Fruit fly (Drosophila melanogaster) whole organism, wandering third instar larva: ENCODE results near the gene Dnaaf6.

Source experiments
- Abd-B ChIP-seq: fragments of >200 bp; optimal IDR thresholded peaks from 2 replicates; lab custom pipeline; 2017; ENCODE audit warnings: missing biosample characterization, missing genetic modification characterization
- CG32264 ChIP-seq: fragments of 200-800 bp; sonication (Bioruptor generic); optimal IDR thresholded peaks from 2 replicates; lab custom pipeline; 2016; ENCODE audit warnings: missing biosample characterization, missing genetic modification characterization
- CG9705 ChIP-seq: fragments of 200-800 bp; sonication (Bioruptor generic); optimal IDR thresholded peaks from 2 replicates; lab custom pipeline; 2018; ENCODE audit warnings: missing biosample characterization, mild to moderate bottlenecking, missing genetic modification characterization
- CrebA ChIP-seq: fragments of 200-800 bp; sonication (Bioruptor generic); optimal IDR thresholded peaks from 2 replicates; lab custom pipeline; 2016; ENCODE audit warnings: missing biosample characterization, mild to moderate bottlenecking, missing genetic modification characterization, borderline replicate concordance
- Dfd ChIP-seq: fragments of >200 bp; optimal IDR thresholded peaks from 2 replicates; lab custom pipeline; 2017; ENCODE audit warnings: missing biosample characterization, missing genetic modification characterization
- Dif ChIP-seq: fragments of 200-275, 200-300 bp; sonication (Bioruptor generic); optimal IDR thresholded peaks from 2 replicates; lab custom pipeline; 2018; ENCODE audit warnings: missing biosample characterization, missing genetic modification characterization; ENCODE audit not compliant: partially characterized antibody
- GATAd ChIP-seq: sonication (Bioruptor generic); optimal IDR thresholded peaks from 2 replicates; lab custom pipeline; 2016; ENCODE audit warnings: missing biosample characterization, missing genetic modification characterization
- HLH106 ChIP-seq: fragments of 200-800 bp; optimal IDR thresholded peaks from 3 replicates; lab custom pipeline; 2019; ENCODE audit warnings: missing biosample characterization, mild to moderate bottlenecking, missing genetic modification characterization, moderate library complexity
- Hnf4 ChIP-seq: fragments of 200-800 bp; sonication (Bioruptor generic); optimal IDR thresholded peaks from 2 replicates; lab custom pipeline; 2016; ENCODE audit warnings: missing biosample characterization, mild to moderate bottlenecking, missing genetic modification characterization
- Hr78 ChIP-seq: fragments of >200 bp; optimal IDR thresholded peaks from 2 replicates; lab custom pipeline; 2017; ENCODE audit warnings: missing biosample characterization, missing genetic modification characterization
- Hr83 ChIP-seq: fragments of 200-300 bp; sonication (Bioruptor generic); optimal IDR thresholded peaks from 2 replicates; lab custom pipeline; 2016; ENCODE audit warnings: missing biosample characterization, mild to moderate bottlenecking, missing genetic modification characterization, moderate library complexity; ENCODE audit not compliant: poor library complexity, severe bottlenecking
- Jra ChIP-seq: sonication (Bioruptor generic); optimal IDR thresholded peaks from 2 replicates; lab custom pipeline; 2016; ENCODE audit warnings: missing biosample characterization, missing genetic modification characterization
- Mio ChIP-seq: sonication (Bioruptor generic); optimal IDR thresholded peaks from 2 replicates; lab custom pipeline; 2016; ENCODE audit warnings: missing biosample characterization, missing genetic modification characterization
- Myc ChIP-seq: fragments of >200 bp; optimal IDR thresholded peaks from 2 replicates; lab custom pipeline; 2017
- N ChIP-seq: fragments of >200 bp; optimal IDR thresholded peaks from 2 replicates; lab custom pipeline; 2018; ENCODE audit warnings: missing biosample characterization, missing external identifiers, missing genetic modification characterization
- OdsH ChIP-seq: fragments of 200-800 bp; sonication (Bioruptor generic); optimal IDR thresholded peaks from 2 replicates; lab custom pipeline; 2016; ENCODE audit warnings: missing biosample characterization, mild to moderate bottlenecking, missing genetic modification characterization
- Rel ChIP-seq, 2 experiments: fragments of 200-800 bp; sonication (Bioruptor generic) in 1 of 2; optimal IDR thresholded peaks; 2 replicates in 1 of 2; 3 replicates in 1 of 2; lab custom pipeline; 2016 to 2019; ENCODE audit warnings: mild to moderate bottlenecking in 2 of 2, missing biosample characterization in 2 of 2, missing genetic modification characterization in 2 of 2, moderate library complexity in 1 of 2
- Sp1 ChIP-seq: fragments of 200-800 bp; sonication (Bioruptor generic); optimal IDR thresholded peaks from 3 replicates; lab custom pipeline; 2019; ENCODE audit warnings: missing biosample characterization, mild to moderate bottlenecking, missing genetic modification characterization, moderate library complexity
- Vsx2 ChIP-seq: fragments of 200-300, 225-300 bp; sonication (Bioruptor generic); optimal IDR thresholded peaks from 2 replicates; lab custom pipeline; 2018; ENCODE audit warnings: missing biosample characterization, missing genetic modification characterization; ENCODE audit not compliant: partially characterized antibody
- br ChIP-seq: fragments of 200-800 bp; sonication (Bioruptor generic); optimal IDR thresholded peaks from 2 replicates; lab custom pipeline; 2016; ENCODE audit warnings: missing biosample characterization, missing genetic modification characterization
- brk ChIP-seq: fragments of 200-800 bp; sonication (Bioruptor generic); optimal IDR thresholded peaks from 2 replicates; lab custom pipeline; 2016; ENCODE audit warnings: missing biosample characterization, mild to moderate bottlenecking, missing genetic modification characterization
- dl ChIP-seq, 2 experiments: fragments of 175-275, 200-275 bp in 1 of 2; fragments of 200-275 bp in 1 of 2; sonication (Bioruptor generic); optimal IDR thresholded peaks; lab custom pipeline; 2018; ENCODE audit warnings: mild to moderate bottlenecking in 2 of 2, missing biosample characterization in 2 of 2, missing genetic modification characterization in 2 of 2, moderate library complexity in 2 of 2; ENCODE audit not compliant: partially characterized antibody in 2 of 2, insufficient read depth in 1 of 2
- dmrt93B ChIP-seq: fragments of 200-800 bp; sonication (Bioruptor generic); optimal IDR thresholded peaks from 2 replicates; lab custom pipeline; 2018; ENCODE audit warnings: missing biosample characterization, mild to moderate bottlenecking, missing genetic modification characterization
- dsf ChIP-seq: sonication (Bioruptor generic); optimal IDR thresholded peaks from 2 replicates; lab custom pipeline; 2016; ENCODE audit warnings: missing biosample characterization, missing genetic modification characterization, borderline replicate concordance
- ey ChIP-seq: fragments of 200-800 bp; sonication (Bioruptor generic); optimal IDR thresholded peaks from 2 replicates; lab custom pipeline; 2016; ENCODE audit warnings: missing biosample characterization, missing genetic modification characterization
- foxo ChIP-seq, 2 experiments: fragments of 200-800 bp; sonication (Bioruptor generic); optimal IDR thresholded peaks; 2 replicates in 1 of 2; 3 replicates in 1 of 2; lab custom pipeline; 2016 to 2017; ENCODE audit warnings: missing biosample characterization in 2 of 2, missing genetic modification characterization in 2 of 2
- fru ChIP-seq: fragments of 200-800 bp; sonication (Bioruptor generic); optimal IDR thresholded peaks from 3 replicates; lab custom pipeline; 2016; ENCODE audit warnings: missing biosample characterization, mild to moderate bottlenecking, missing genetic modification characterization
- h ChIP-seq: fragments of 200-800 bp; sonication (Bioruptor generic); optimal IDR thresholded peaks from 3 replicates; lab custom pipeline; 2016; ENCODE audit warnings: missing biosample characterization, mild to moderate bottlenecking, missing genetic modification characterization
- jim ChIP-seq: fragments of 175-275, 200-325 bp; sonication (Bioruptor generic); optimal IDR thresholded peaks from 2 replicates; lab custom pipeline; 2016; ENCODE audit warnings: missing biosample characterization, mild to moderate bottlenecking, missing genetic modification characterization
- lola ChIP-seq: fragments of >200 bp; optimal IDR thresholded peaks from 2 replicates; lab custom pipeline; 2017; ENCODE audit warnings: missing biosample characterization, missing genetic modification characterization
- pan ChIP-seq: fragments of >200 bp; optimal IDR thresholded peaks from 2 replicates; lab custom pipeline; 2017
- psq ChIP-seq: fragments of 200-800 bp; sonication (Bioruptor generic); optimal IDR thresholded peaks from 3 replicates; lab custom pipeline; 2017; ENCODE audit warnings: missing biosample characterization, mild to moderate bottlenecking, missing genetic modification characterization, moderate library complexity
- rgr ChIP-seq: fragments of 200-800 bp; sonication (Bioruptor generic); optimal IDR thresholded peaks from 3 replicates; lab custom pipeline; 2016; ENCODE audit warnings: missing biosample characterization, mild to moderate bottlenecking, missing genetic modification characterization
- sage ChIP-seq: fragments of 200-800 bp; sonication (Bioruptor generic); optimal IDR thresholded peaks from 2 replicates; lab custom pipeline; 2016; ENCODE audit warnings: missing biosample characterization, mild to moderate bottlenecking, missing genetic modification characterization
- sv ChIP-seq: fragments of 200-800 bp; sonication (Bioruptor generic); optimal IDR thresholded peaks from 3 replicates; lab custom pipeline; 2016; ENCODE audit warnings: missing biosample characterization, missing genetic modification characterization
- tai ChIP-seq: sonication (Bioruptor generic); optimal IDR thresholded peaks from 2 replicates; lab custom pipeline; 2016; ENCODE audit warnings: missing biosample characterization, missing genetic modification characterization
- usp ChIP-seq: fragments of >200 bp; optimal IDR thresholded peaks from 2 replicates; lab custom pipeline; 2017; ENCODE audit warnings: missing biosample characterization, missing genetic modification characterization
- woc ChIP-seq: sonication (Bioruptor generic); optimal IDR thresholded peaks from 2 replicates; lab custom pipeline; 2016; ENCODE audit warnings: missing biosample characterization, mild to moderate bottlenecking, missing genetic modification characterization

The Dnaaf6 gene

DNA sequence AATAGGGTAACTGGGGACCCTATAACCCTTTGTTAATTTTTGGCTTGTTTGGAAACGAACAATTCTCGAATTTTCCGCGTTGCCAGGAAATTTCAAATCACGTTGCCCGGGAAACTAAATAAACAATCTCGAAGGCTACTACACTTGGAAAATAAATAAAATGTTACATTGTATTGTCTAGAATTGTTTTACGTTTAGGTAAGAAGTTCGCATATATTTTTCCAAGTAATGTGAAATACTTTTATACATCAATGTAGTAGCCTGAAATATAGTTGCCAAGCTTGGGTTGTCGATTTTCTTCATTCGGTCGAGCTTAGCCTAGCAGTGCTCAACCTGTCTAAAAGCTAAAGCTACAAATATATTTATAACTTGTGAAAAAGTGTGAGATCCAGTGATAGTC lies at the start of gene Dnaaf6:
Dnaaf6 (plus strand) TSS at position 301 of the 400 bp plus-strand sequence.
- TF ChIP-seq ey (GFP tag; lab: Kevin White, UChicago) (no peak), CG32264 (GFP tag; lab: Kevin White, UChicago) (no peak), CG9705 (no peak), Hnf4 (no peak), tai (no peak), dmrt93B (no peak), h (GFP tag; lab: Kevin White, UChicago) (no peak), lola (no peak), N (no peak), Sp1 (GFP tag; lab: Kevin White, UChicago) (no peak), sage (GFP tag; lab: Kevin White, UChicago) (no peak), Hr78 (no peak), rgr (GFP tag; lab: Kevin White, UChicago) (no peak), woc (GFP tag; lab: Kevin White, UChicago) (no peak), Vsx2 (GFP tag; lab: Kevin White, UChicago) (no peak), CrebA (GFP tag; lab: Kevin White, UChicago) (no peak), brk (GFP tag; lab: Kevin White, UChicago) (no peak), psq (GFP tag; lab: Kevin White, UChicago) (no peak), dl (GFP tag; optimal IDR thresholded peaks at IDR 0.05; lab: Kevin White, UChicago; ENCODE audit: insufficient read depth in 1 of 2, partially characterized antibody in 2 of 2) (no peak)

DNA sequence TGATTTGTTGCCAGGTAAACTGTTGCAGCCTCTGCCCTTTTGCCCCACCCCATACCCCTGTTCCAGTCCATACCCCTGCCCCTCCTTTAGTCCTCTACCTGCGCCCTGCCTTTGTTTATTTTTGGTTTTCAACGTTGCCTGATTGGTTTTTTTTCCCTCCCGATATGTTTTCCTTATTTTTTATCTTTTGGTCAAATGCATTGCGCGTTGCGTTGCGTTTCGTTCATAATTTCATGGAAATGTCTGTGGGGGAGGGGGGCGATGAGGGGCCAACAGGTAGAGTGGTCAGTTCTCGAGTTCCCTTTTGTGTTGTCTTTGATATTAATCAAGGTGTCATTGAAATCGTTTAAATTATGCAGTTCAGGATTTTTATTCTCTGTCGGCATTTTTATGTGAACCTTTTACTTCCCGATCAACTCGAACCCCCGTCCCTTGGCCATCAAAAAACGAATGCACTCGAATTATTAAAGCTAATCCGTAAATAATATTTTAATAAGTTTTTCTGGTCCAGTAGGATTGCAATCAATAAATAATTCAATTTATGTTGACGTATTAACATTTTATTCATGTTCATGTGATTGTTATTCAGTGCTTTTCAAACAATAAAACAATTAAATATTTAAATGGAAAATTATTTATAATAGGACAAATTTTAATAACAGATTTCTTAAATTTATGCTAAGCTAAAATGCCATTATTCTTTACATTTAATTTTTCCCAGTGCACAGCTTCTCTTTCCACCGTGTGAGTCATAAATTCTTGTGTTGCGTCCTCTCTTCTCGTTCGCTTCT lies 49.6 kb upstream of the Dnaaf6 start:
- TF ChIP-seq Abd-B (GFP tag; lab: Kevin White, UChicago) (no peak), Myc (lab: Kevin White, UChicago) (no peak), usp (no peak), GATAd (GFP tag; lab: Kevin White, UChicago) (no peak), tai (peak; percentile 64), Dif (peak; percentile 44), CG9705 (peak; percentile 54), sv (no peak), brk (GFP tag; lab: Kevin White, UChicago) (peak; percentile 70), fru (GFP tag; lab: Kevin White, UChicago) (peak; percentile 79), Jra (GFP tag; lab: Kevin White, UChicago) (peak; percentile 67), woc (GFP tag; lab: Kevin White, UChicago) (peak; percentile 46), Vsx2 (GFP tag; lab: Kevin White, UChicago) (peak; percentile 30), ey (GFP tag; lab: Kevin White, UChicago) (peak; percentile 71), Rel (GFP tag; optimal IDR thresholded peaks at IDR 0.05; lab: Kevin White, UChicago) (no peak), Rel (tag; optimal IDR thresholded peaks at IDR 0.05; lab: Kevin White, UChicago) (peak; percentile 53), Hr78 (no peak), N (no peak), psq (GFP tag; lab: Kevin White, UChicago) (peak; percentile 93), lola (no peak), Mio (GFP tag; lab: Kevin White, UChicago) (no peak), dmrt93B (peak; percentile 76), rgr (GFP tag; lab: Kevin White, UChicago) (peak; percentile 80), HLH106 (peak; percentile 93), foxo (GFP tag; optimal IDR thresholded peaks at IDR 0.05; lab: Kevin White, UChicago) (peak in 1 of 2 experiments; percentile 87), dl (GFP tag; optimal IDR thresholded peaks at IDR 0.05; lab: Kevin White, UChicago; ENCODE audit: insufficient read depth in 1 of 2, partially characterized antibody in 2 of 2) (no peak), CG32264 (GFP tag; lab: Kevin White, UChicago) (no peak), sage (GFP tag; lab: Kevin White, UChicago) (peak; percentile 42), Hnf4 (peak; percentile 20), jim (GFP tag; lab: Kevin White, UChicago) (peak; percentile 41), br (GFP tag; lab: Kevin White, UChicago) (peak; percentile 37), Sp1 (GFP tag; lab: Kevin White, UChicago) (peak; percentile 92), pan (lab: Kevin White, UChicago) (no peak), h (GFP tag; lab: Kevin White, UChicago) (peak; percentile 88), Hr83 (GFP tag; lab: Kevin White, UChicago) (no peak), Dfd (GFP tag; lab: Kevin White, UChicago) (no peak), CrebA (GFP tag; lab: Kevin White, UChicago) (no peak), dsf (GFP tag; lab: Kevin White, UChicago) (peak; percentile 12), OdsH (GFP tag; lab: Kevin White, UChicago) (peak; percentile 80)
